Fruit fly (Drosophila melanogaster) Kc167 (cell line): Measurements from ENCODE around the gene CG14280.

Source experiments
- Myc ChIP-seq: fragments of >200 bp; optimal IDR thresholded peaks from 2 replicates; lab custom pipeline; 2017; ENCODE audit warnings: missing external identifiers
- h ChIP-seq: fragments of >200 bp; optimal IDR thresholded peaks from 3 replicates; lab custom pipeline; 2018; ENCODE audit warnings: missing external identifiers
- insv ChIP-seq: fragments of >200 bp; optimal IDR thresholded peaks from 3 replicates; lab custom pipeline; 2018; ENCODE audit warnings: missing external identifiers
- psq ChIP-seq: fragments of >200 bp; optimal IDR thresholded peaks from 2 replicates; lab custom pipeline; 2017; ENCODE audit warnings: missing external identifiers

DNA sequence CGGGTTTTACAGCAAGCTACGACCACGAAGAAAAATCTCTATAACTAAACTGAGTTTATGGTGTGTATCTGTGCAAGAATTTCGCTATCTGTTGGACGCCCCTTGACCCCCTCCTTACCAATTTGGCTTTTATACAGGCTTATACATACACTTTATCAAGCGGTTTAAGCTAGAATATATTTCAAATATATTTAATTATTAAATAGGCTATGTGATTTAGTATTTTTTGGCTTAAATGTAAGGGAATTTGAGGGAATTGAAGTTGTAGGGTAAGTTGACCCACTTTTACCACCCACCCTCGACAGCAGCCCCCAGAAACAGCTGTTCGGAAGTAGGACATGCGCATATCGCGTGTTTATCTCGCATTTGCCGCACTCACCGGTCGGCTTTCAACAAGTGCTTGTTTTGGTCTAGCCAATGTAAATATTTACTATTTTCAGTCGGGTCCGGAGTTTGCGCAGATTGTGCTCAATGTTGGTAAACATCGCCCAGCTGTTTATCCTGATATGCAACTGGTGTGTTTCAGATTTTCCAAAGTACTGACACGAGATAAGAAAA, 10.4 kb upstream of the CG14280 start, which contains the start of gene unc79:
- no peak for TF ChIP-seq psq (lab: Kevin White, UChicago)
- TF ChIP-seq insv: no peak
- no peak for TF ChIP-seq Myc (lab: Kevin White, UChicago)
- no peak for TF ChIP-seq h (lab: Kevin White, UChicago)
